Worm (Caenorhabditis elegans): ENCODE data around the gene K10F12.7.

- TF ChIP-seq lin-11 (tag; optimal IDR thresholded peaks at IDR 0.05) = no peak
- TF ChIP-seq nfya-1 (tag; optimal IDR thresholded peaks at IDR 0.05) = no peak
- no peak for TF ChIP-seq pqm-1 (tag; optimal IDR thresholded peaks at IDR 0.05)
- no peak for TF ChIP-seq pha-4 (tag; optimal IDR thresholded peaks at IDR 0.05)
- no peak for TF ChIP-seq ztf-16 (tag; optimal IDR thresholded peaks at IDR 0.05)
- no peak for TF ChIP-seq ref-2 (tag; optimal IDR thresholded peaks at IDR 0.05)
- TF ChIP-seq syd-9 (tag; optimal IDR thresholded peaks at IDR 0.05) = no peak
- no peak for TF ChIP-seq gmeb-2 (tag; optimal IDR thresholded peaks at IDR 0.05)
Observed at ce11 chrIII:422553-422952, 40.2 kb upstream of the K10F12.7 start.

All from whole organism, late embryonic.